Fruit fly (Drosophila melanogaster) whole organism, embryonic: ENCODE results near the gene kay.

Experiments used
- ATbp ChIP-seq: fragments of 200-800 bp; sonication (Bioruptor generic); optimal IDR thresholded peaks from 2 replicates; lab custom pipeline; 2017; ENCODE audit warnings: missing biosample characterization, mild to moderate bottlenecking, missing genetic modification characterization, missing genetic modification reagents
- Aef1 ChIP-seq: fragments of 200-800 bp; sonication (Bioruptor generic); IDR thresholded peaks from 3 replicates; pipeline ENCODE4 v1.3.6; 2022; ENCODE audit warnings: missing biosample characterization, missing genetic modification characterization
- Blimp-1 ChIP-seq: fragments of 200-800 bp; sonication (Bioruptor generic); optimal IDR thresholded peaks from 3 replicates; lab custom pipeline; 2018; ENCODE audit warnings: missing biosample characterization, missing genetic modification characterization, mild to moderate bottlenecking, moderate library complexity, missing genetic modification reagents
- Bteb2 ChIP-seq: fragments of 200-800 bp; sonication (Bioruptor generic); optimal IDR thresholded peaks from 2 replicates; lab custom pipeline; 2016; ENCODE audit warnings: missing biosample characterization, missing genetic modification characterization
- CG10654 ChIP-seq: fragments of 200-800 bp; sonication (Bioruptor generic); optimal IDR thresholded peaks from 2 replicates; lab custom pipeline; 2016; ENCODE audit warnings: missing biosample characterization, missing genetic modification characterization
- CG11093 ChIP-seq: fragments of 200-800 bp; sonication (Bioruptor generic); IDR thresholded peaks from 3 replicates; pipeline ENCODE4 v1.3.6; 2022; ENCODE audit warnings: missing biosample characterization, missing genetic modification characterization
- CG11398 ChIP-seq: fragments of 200-800 bp; sonication (Bioruptor generic); optimal IDR thresholded peaks from 2 replicates; lab custom pipeline; 2016; ENCODE audit warnings: missing biosample characterization, missing genetic modification characterization
- CG12071 ChIP-seq: fragments of 200-800 bp; sonication (Bioruptor generic); optimal IDR thresholded peaks from 3 replicates; lab custom pipeline; 2018; ENCODE audit warnings: missing biosample characterization, mild to moderate bottlenecking, missing genetic modification characterization
- CG12659 ChIP-seq: fragments of 200-800 bp; sonication (Bioruptor generic); optimal IDR thresholded peaks from 3 replicates; lab custom pipeline; 2017; ENCODE audit warnings: mild to moderate bottlenecking, missing biosample characterization, missing genetic modification reagents, missing genetic modification characterization
- CG12744 ChIP-seq: fragments of 200-800 bp; sonication (Bioruptor generic); optimal IDR thresholded peaks from 2 replicates; lab custom pipeline; 2016; ENCODE audit warnings: missing biosample characterization, missing genetic modification characterization
- CG13296 ChIP-seq: fragments of 200-800 bp; sonication (Bioruptor generic); optimal IDR thresholded peaks from 3 replicates; lab custom pipeline; 2018; ENCODE audit warnings: missing biosample characterization, mild to moderate bottlenecking, missing genetic modification characterization
- CG1603 ChIP-seq: fragments of 200-800 bp; sonication (Bioruptor generic); optimal IDR thresholded peaks from 2 replicates; lab custom pipeline; 2019; ENCODE audit warnings: missing biosample characterization, mild to moderate bottlenecking, missing genetic modification characterization, moderate library complexity
- CG17912 ChIP-seq: fragments of 200-800 bp; sonication (Bioruptor generic); optimal IDR thresholded peaks from 2 replicates; lab custom pipeline; 2018; ENCODE audit warnings: missing biosample characterization, mild to moderate bottlenecking, missing genetic modification characterization
- CG33557 ChIP-seq: fragments of 200-800 bp; sonication (Bioruptor generic); optimal IDR thresholded peaks from 2 replicates; lab custom pipeline; 2019; ENCODE audit warnings: missing biosample characterization, mild to moderate bottlenecking, missing genetic modification characterization, moderate library complexity
- CG3847 ChIP-seq: fragments of 200-800 bp; sonication (Bioruptor generic); IDR thresholded peaks from 2 replicates; pipeline ENCODE4 v1.3.6; 2022; ENCODE audit warnings: missing biosample characterization, missing genetic modification characterization
- CG7372 ChIP-seq: fragments of 200-800 bp; sonication (Bioruptor generic); IDR thresholded peaks from 2 replicates; pipeline ENCODE4 v1.3.6; 2022; ENCODE audit warnings: missing biosample characterization, missing genetic modification characterization
- CG7556 ChIP-seq: fragments of 200-800 bp; sonication (Bioruptor generic); optimal IDR thresholded peaks from 2 replicates; lab custom pipeline; 2017; ENCODE audit warnings: missing biosample characterization, mild to moderate bottlenecking, missing genetic modification characterization
- CG7839 ChIP-seq: fragments of 200-800 bp; sonication (Bioruptor generic); optimal IDR thresholded peaks from 3 replicates; lab custom pipeline; 2018; ENCODE audit warnings: missing biosample characterization, mild to moderate bottlenecking, missing genetic modification characterization, moderate library complexity
- D ChIP-seq, 2 experiments: fragments of 200-800 bp in 1 of 2; fragments of >200 bp in 1 of 2; sonication (Bioruptor generic) in 1 of 2; optimal IDR thresholded peaks; 2 replicates in 1 of 2; 3 replicates in 1 of 2; lab custom pipeline; 2017; ENCODE audit warnings: mild to moderate bottlenecking in 1 of 2, missing biosample characterization in 1 of 2, missing genetic modification characterization in 1 of 2, missing genetic modification reagents in 1 of 2
- Deaf1 ChIP-seq: fragments of 200-800 bp; optimal IDR thresholded peaks from 3 replicates; lab custom pipeline; 2019; ENCODE audit warnings: missing biosample characterization, mild to moderate bottlenecking, missing genetic modification characterization, moderate library complexity
- Doc2 ChIP-seq: fragments of 200-800 bp; sonication (Bioruptor generic); IDR thresholded peaks from 2 replicates; pipeline ENCODE4 v1.3.6; 2022; ENCODE audit warnings: missing biosample characterization, missing genetic modification characterization
- Doc3 ChIP-seq: fragments of 200-800 bp; sonication (Bioruptor generic); IDR thresholded peaks from 3 replicates; pipeline ENCODE4 v1.3.6; 2022; ENCODE audit warnings: missing biosample characterization, missing genetic modification characterization; ENCODE audit not compliant: partially characterized antibody
- E2f2 ChIP-seq: fragments of 200-800 bp; sonication (Bioruptor generic); IDR thresholded peaks from 2 replicates; pipeline ENCODE4 v1.3.6; 2022; ENCODE audit warnings: missing biosample characterization, missing genetic modification characterization
- Ets65A ChIP-seq: fragments of 200-800 bp; sonication (Bioruptor generic); peaks from one replicate; lab custom pipeline; 2016; ENCODE audit warnings: missing biosample characterization, missing genetic modification characterization
- Gug ChIP-seq: fragments of 200-800 bp; sonication (Bioruptor generic); IDR thresholded peaks from 4 replicates; pipeline ENCODE4 v1.3.6; 2022; ENCODE audit warnings: missing biosample characterization, missing genetic modification characterization
- HLH3B ChIP-seq: fragments of 200-800 bp; sonication (Bioruptor generic); IDR thresholded peaks from 2 replicates; pipeline ENCODE4 v1.3.6; 2022; ENCODE audit warnings: missing biosample characterization, missing genetic modification characterization
- Hr3 ChIP-seq: fragments of 200-800 bp; sonication (Bioruptor generic); optimal IDR thresholded peaks from 3 replicates; lab custom pipeline; 2016; ENCODE audit warnings: missing biosample characterization, missing genetic modification characterization
- MESR4 ChIP-seq: fragments of 200-800 bp; sonication (Bioruptor generic); optimal IDR thresholded peaks from 2 replicates; lab custom pipeline; 2018; ENCODE audit warnings: missing biosample characterization, mild to moderate bottlenecking, missing genetic modification characterization, moderate library complexity
- Optix ChIP-seq: fragments of 200-800 bp; sonication (Bioruptor generic); IDR thresholded peaks from 3 replicates; pipeline ENCODE4 v1.3.6; 2022; ENCODE audit warnings: missing biosample characterization, missing genetic modification characterization
- Sin3A ChIP-seq: fragments of >200 bp; optimal IDR thresholded peaks from 2 replicates; lab custom pipeline; 2018
- Spps ChIP-seq: fragments of 200-800 bp; sonication (Bioruptor generic); optimal IDR thresholded peaks from 2 replicates; lab custom pipeline; 2018; ENCODE audit warnings: missing biosample characterization, mild to moderate bottlenecking, missing genetic modification characterization
- abd-A ChIP-seq: fragments of 200-800 bp; sonication (Bioruptor generic); optimal IDR thresholded peaks from 3 replicates; lab custom pipeline; 2019; ENCODE audit warnings: missing biosample characterization, mild to moderate bottlenecking, missing genetic modification characterization, moderate library complexity
- amos ChIP-seq: fragments of 200-800 bp; sonication (Bioruptor generic); IDR thresholded peaks from 2 replicates; pipeline ENCODE4 v1.3.6; 2022; ENCODE audit warnings: missing biosample characterization, missing genetic modification characterization; ENCODE audit not compliant: partially characterized antibody
- bbx ChIP-seq: fragments of 200-800 bp; sonication (Bioruptor generic); IDR thresholded peaks from 2 replicates; pipeline ENCODE4 v1.3.6; 2022; ENCODE audit warnings: missing biosample characterization, missing genetic modification characterization; ENCODE audit not compliant: partially characterized antibody
- cato ChIP-seq: fragments of 200-800 bp; sonication (Bioruptor generic); optimal IDR thresholded peaks from 2 replicates; lab custom pipeline; 2016; ENCODE audit warnings: missing biosample characterization, missing genetic modification characterization, borderline replicate concordance
- dati ChIP-seq: fragments of 200-800 bp; sonication (Bioruptor generic); IDR thresholded peaks from 2 replicates; pipeline ENCODE4 v1.3.6; 2022; ENCODE audit warnings: missing biosample characterization, missing genetic modification characterization
- ems ChIP-seq: fragments of 200-800 bp; sonication (Bioruptor generic); optimal IDR thresholded peaks from 3 replicates; lab custom pipeline; 2016; ENCODE audit warnings: missing biosample characterization, missing genetic modification characterization
- en ChIP-seq: fragments of 200-800 bp; sonication (Bioruptor generic); optimal IDR thresholded peaks from 2 replicates; lab custom pipeline; 2016; ENCODE audit warnings: missing biosample characterization, missing genetic modification characterization
- esg ChIP-seq: fragments of 200-800 bp; sonication (Bioruptor generic); conservative IDR thresholded peaks from 2 replicates; pipeline ENCODE4 v1.3.6; 2022; ENCODE audit warnings: missing biosample characterization, missing genetic modification characterization
- ewg ChIP-seq: fragments of 200-800 bp; sonication (Bioruptor generic); optimal IDR thresholded peaks from 3 replicates; lab custom pipeline; 2017; ENCODE audit warnings: mild to moderate bottlenecking, missing biosample characterization, missing genetic modification reagents, missing genetic modification characterization
- grau ChIP-seq: fragments of 200-800 bp; optimal IDR thresholded peaks from 3 replicates; lab custom pipeline; 2019; ENCODE audit warnings: missing biosample characterization, mild to moderate bottlenecking, missing genetic modification characterization, moderate library complexity
- her ChIP-seq: fragments of 200-800 bp; sonication (Bioruptor generic); optimal IDR thresholded peaks from 2 replicates; lab custom pipeline; 2016; ENCODE audit warnings: missing biosample characterization, missing genetic modification characterization
- lab ChIP-seq: fragments of 200-800 bp; sonication (Bioruptor generic); optimal IDR thresholded peaks from 3 replicates; lab custom pipeline; 2017; ENCODE audit warnings: missing biosample characterization, missing genetic modification characterization, mild to moderate bottlenecking, moderate library complexity, missing genetic modification reagents
- nerfin-2 ChIP-seq: fragments of 200-800 bp; sonication (Bioruptor generic); IDR thresholded peaks from 2 replicates; pipeline ENCODE4 v1.3.6; 2022; ENCODE audit warnings: missing biosample characterization, missing genetic modification characterization; ENCODE audit not compliant: partially characterized antibody
- pros ChIP-seq: fragments of 200-800 bp; sonication (Bioruptor generic); optimal IDR thresholded peaks from 3 replicates; lab custom pipeline; 2019; ENCODE audit warnings: missing biosample characterization, mild to moderate bottlenecking, missing genetic modification characterization, moderate library complexity
- row ChIP-seq: fragments of 200-800 bp; sonication (Bioruptor generic); IDR thresholded peaks from 3 replicates; pipeline ENCODE4 v1.3.6; 2022; ENCODE audit warnings: missing biosample characterization, missing genetic modification characterization
- slbo ChIP-seq: fragments of 200-800 bp; sonication (Bioruptor generic); IDR thresholded peaks from 2 replicates; pipeline ENCODE4 v1.3.6; 2022; ENCODE audit warnings: missing biosample characterization, missing genetic modification characterization
- slp2 ChIP-seq: fragments of 200-800 bp; sonication (Bioruptor generic); optimal IDR thresholded peaks from 2 replicates; lab custom pipeline; 2016; ENCODE audit warnings: missing biosample characterization, missing genetic modification characterization
- tgo ChIP-seq: fragments of 200-800 bp; sonication (Bioruptor generic); IDR thresholded peaks from 3 replicates; pipeline ENCODE4 v1.3.6; 2022; ENCODE audit warnings: missing biosample characterization, missing genetic modification characterization
- tio ChIP-seq: fragments of 200-800 bp; sonication (Bioruptor generic); optimal IDR thresholded peaks from 2 replicates; lab custom pipeline; 2017; ENCODE audit warnings: missing biosample characterization, missing genetic modification characterization, inconsistent platforms
- tll ChIP-seq, 2 experiments: fragments of 200-800 bp in 1 of 2; fragments of >200 bp in 1 of 2; sonication (Bioruptor generic) in 1 of 2; optimal IDR thresholded peaks; 2 replicates each; lab custom pipeline; 2017 to 2019; ENCODE audit warnings: missing biosample characterization in 2 of 2, missing genetic modification characterization in 2 of 2, mild to moderate bottlenecking in 1 of 2, moderate library complexity in 1 of 2

kay gene

DNA sequence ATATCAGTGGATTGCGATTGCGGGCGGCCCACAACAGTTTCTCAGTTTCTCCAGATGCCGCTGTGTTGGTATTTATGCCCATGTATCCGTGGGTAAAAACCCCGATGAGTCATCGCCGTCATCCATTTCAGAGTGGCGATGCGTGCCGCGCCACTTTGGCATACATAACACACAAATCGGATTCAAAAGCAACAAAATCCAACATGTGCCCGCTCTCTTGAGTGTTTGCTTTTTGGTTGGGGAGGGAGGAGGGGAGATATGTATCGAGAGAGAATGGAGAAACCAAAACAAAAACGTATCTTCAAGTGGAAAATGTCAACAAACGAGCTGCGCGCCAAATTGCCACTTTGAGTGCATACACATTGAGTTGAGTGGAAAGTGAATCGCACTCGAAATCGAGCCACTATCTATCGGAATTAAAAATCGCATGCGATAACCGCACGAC is 5.9 kb downstream of the kay start (continued):
- TF ChIP-seq CG12744 (GFP tag; lab: Kevin White, UChicago) (no peak), lab (GFP tag; lab: Kevin White, UChicago) (peak; percentile 17), CG17912 (GFP tag; lab: Kevin White, UChicago) (no peak), esg (no peak), tgo (no peak; the same call in 2 of the 3 replicates), tio (GFP tag; lab: Kevin White, UChicago) (no peak), bbx (peak; percentile 80), tll (GFP tag; optimal IDR thresholded peaks at IDR 0.05; lab: Kevin White, UChicago) (no peak), Ets65A (GFP tag; lab: Kevin White, UChicago) (no peak), ems (GFP tag; lab: Kevin White, UChicago) (no peak), dati (GFP tag; lab: Robert Waterston, UW) (no peak), CG10654 (GFP tag; lab: Kevin White, UChicago) (no peak), en (GFP tag; lab: Kevin White, UChicago) (no peak), her (GFP tag; lab: Kevin White, UChicago) (peak; percentile 46), ewg (GFP tag; lab: Kevin White, UChicago) (no peak), slp2 (GFP tag; lab: Kevin White, UChicago) (no peak), D (optimal IDR thresholded peaks at IDR 0.05; lab: Kevin White, UChicago) (no peak), D (GFP tag; optimal IDR thresholded peaks at IDR 0.05; lab: Kevin White, UChicago) (no peak), CG12071 (GFP tag; lab: Kevin White, UChicago) (no peak), CG12659 (GFP tag; lab: Kevin White, UChicago) (no peak), HLH3B (peak; percentile 30; the same call in 1 of the 2 replicates), CG7839 (tag; lab: Kevin White, UChicago) (no peak), abd-A (tag; lab: Kevin White, UChicago) (peak; percentile 92), row (GFP tag; lab: Robert Waterston, UW) (no peak), E2f2 (GFP tag; lab: Robert Waterston, UW) (peak; percentile 31; the same call in 1 of the 2 replicates), Bteb2 (no peak), CG13296 (GFP tag; lab: Kevin White, UChicago) (no peak), CG1603 (tag; lab: Kevin White, UChicago) (no peak), slbo (GFP tag; lab: Robert Waterston, UW) (no peak), CG7556 (GFP tag; lab: Kevin White, UChicago) (no peak), Aef1 (GFP tag; lab: Robert Waterston, UW) (no peak), Optix (no peak), ATbp (GFP tag; lab: Kevin White, UChicago) (peak; percentile 65), CG33557 (GFP tag; lab: Kevin White, UChicago) (no peak), Spps (no peak), CG11398 (GFP tag; lab: Kevin White, UChicago) (no peak), Sin3A (lab: Kevin White, UChicago) (no peak), cato (no peak), Doc2 (GFP tag; lab: Robert Waterston, UW) (no peak), Blimp-1 (GFP tag; lab: Kevin White, UChicago) (no peak), CG7372 (GFP tag; lab: Robert Waterston, UW) (no peak), grau (tag; lab: Kevin White, UChicago) (no peak), Deaf1 (peak; percentile 59), Hr3 (no peak), MESR4 (GFP tag; lab: Kevin White, UChicago) (no peak), CG11093 (GFP tag; lab: Robert Waterston, UW) (no peak), Gug (GFP tag; lab: Robert Waterston, UW) (no peak), CG3847 (no peak), pros (peak; percentile 63), amos (GFP tag; lab: Robert Waterston, UW) (peak; percentile 69; the same call in 1 of the 2 replicates), nerfin-2 (GFP tag; lab: Robert Waterston, UW) (no peak; the same call in 1 of the 2 replicates), Doc3 (GFP tag; lab: Robert Waterston, UW) (no peak)
